Fruit fly (Drosophila melanogaster) S2 (cell line): ENCODE data around the gene heix.

Experiments used
- CG8478 ChIP-seq: fragments of >200 bp; optimal IDR thresholded peaks from 2 replicates; lab custom pipeline; 2018
- CTCF ChIP-seq, 2 experiments: fragments of >200 bp; optimal IDR thresholded peaks; 2 replicates each; lab custom pipeline; 2018

Gene heix

DNA sequence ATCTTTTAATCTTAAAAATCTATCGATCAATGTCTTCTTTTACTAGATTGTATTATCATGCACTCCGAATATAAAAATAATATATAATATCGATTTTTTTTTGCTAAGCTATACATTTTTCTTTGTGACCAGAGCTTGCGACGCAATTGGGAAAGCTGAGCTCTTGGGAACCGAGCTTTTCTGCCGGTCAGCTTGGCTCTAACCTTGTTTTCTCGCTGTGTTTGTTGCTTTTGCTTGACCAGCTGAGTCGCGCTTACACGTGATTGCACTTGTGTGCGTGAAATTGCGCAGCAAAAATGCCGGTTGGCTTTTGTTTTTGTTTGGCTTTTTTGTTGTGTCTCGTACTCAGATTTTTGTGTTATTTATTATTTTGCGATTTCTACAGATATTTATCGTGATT is 26.2 kb downstream of the heix start:
- TF ChIP-seq CG8478 (lab: Kevin White, UChicago) (no peak), CTCF (optimal IDR thresholded peaks at IDR 0.05; lab: Kevin White, UChicago) (no peak)

DNA sequence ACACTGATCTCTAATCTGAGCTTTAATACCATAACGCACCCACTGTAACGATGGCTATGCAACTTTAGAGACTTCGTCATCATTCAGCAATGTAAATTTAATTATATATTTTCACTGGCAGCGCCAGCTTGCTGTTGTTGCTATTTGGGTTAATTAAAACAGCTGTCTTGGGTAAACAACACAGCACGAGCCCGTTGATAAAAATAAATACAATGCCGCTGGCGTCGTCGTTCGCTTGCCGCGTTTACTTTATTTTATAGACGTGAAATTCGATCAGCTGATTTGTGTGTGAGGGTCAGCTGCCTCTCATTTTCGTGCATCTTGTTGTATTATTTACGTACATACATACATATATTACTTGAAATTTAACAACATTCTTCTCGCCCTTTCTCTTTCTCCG is 26.9 kb downstream of the heix start:
- TF ChIP-seq CG8478 (lab: Kevin White, UChicago): no peak
- no peak for TF ChIP-seq CTCF (optimal IDR thresholded peaks at IDR 0.05; lab: Kevin White, UChicago)

DNA sequence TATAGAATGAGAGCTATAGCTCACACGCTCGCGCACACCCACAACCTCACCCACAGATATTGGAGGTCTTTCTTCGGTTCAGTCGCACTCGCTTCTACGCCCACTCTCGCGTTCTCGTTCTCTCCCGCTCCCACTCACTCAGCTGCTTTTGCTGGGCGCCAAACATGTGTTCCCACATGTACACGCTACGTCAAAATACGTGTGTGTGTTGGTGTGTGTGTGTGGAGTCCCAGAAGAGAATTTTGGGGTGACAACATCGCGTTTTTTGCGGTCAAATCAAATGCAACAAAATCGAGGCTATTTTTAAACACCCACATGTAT is 28.2 kb downstream of the heix start:
- TF ChIP-seq CG8478 (lab: Kevin White, UChicago) (no peak), CTCF (optimal IDR thresholded peaks at IDR 0.05; lab: Kevin White, UChicago) (no peak)

DNA sequence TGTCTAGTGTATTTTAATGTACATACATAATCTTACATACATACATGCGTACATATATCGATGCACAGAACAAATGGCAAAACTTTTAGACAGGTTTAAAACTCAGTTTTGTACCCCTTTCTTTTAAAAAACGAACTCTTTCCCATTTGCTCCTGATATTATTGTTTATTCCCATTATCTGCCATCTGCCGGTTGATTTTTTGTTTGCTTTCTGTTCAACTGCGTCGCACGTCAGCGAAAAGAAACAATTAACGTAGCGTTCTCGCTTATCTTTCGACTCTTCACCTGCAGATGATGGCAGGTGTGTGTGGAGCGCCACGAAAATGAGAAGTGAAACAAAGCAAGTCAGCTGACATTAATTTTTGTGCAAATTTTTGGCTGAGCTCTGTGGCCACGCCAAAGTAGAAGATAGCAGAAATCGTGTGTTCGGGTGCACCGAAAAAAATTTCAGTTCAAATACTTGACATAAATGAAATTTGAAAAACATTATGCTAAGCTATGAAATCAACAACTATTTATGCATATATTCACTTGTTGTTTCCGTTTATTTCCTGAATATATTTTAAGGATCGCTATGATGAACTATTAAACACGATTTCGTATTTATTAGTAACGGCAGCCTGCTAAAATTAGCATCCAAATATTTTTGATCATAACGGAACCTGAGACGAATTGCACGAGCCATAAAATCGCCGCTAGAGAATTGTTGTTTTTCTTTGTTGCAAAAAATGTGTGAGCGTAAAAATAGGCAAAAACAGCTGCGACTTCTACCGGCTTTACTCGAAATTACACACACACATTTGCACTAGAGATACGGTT is 28.8 kb downstream of the heix start:
- no peak for TF ChIP-seq CG8478 (lab: Kevin White, UChicago)
- TF ChIP-seq CTCF (optimal IDR thresholded peaks at IDR 0.05; lab: Kevin White, UChicago): no peak

DNA sequence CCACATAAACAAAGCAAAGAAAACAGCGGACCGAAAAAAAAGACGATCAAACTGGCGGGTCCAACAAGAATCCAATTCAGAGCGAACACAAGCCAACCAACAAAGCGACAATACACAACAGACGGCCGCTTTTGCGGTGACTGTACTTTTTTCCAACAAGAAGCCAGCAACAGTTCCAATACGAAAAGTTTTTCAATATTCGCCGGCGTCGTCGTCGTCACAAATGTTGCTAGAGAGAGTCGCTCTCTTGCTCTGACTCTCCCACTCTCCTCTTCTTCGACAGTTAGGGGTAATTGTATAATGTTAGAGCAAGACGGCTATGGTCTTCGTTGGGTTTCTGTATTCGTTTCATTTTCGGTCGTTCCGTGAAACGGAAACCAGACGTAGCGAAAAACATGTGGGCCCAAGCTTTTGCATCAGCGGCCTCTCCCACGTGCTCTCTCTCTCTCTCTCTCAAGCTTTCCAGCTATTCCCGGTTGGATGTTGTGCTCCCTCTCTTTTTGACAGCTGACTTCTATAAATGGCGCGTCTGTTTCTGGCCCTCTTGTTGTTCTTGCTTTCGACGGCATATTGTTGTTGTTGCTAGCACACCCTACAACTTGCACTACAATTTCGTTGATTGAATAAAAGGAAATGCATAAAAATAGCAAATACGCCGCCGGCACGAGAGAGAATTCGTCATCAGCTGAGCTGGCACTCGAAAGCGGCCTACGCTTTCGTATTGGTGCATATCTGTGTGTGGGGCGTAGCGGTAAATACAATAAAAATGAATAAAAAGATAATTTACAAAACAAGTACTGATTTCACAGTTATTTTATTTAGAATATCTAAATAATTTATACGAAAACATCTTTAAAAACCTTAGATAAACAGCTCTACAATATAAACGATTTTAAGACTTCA is 30.2 kb downstream of the heix start:
- no peak for TF ChIP-seq CTCF (optimal IDR thresholded peaks at IDR 0.05; lab: Kevin White, UChicago)
- TF ChIP-seq CG8478 (lab: Kevin White, UChicago): no peak

DNA sequence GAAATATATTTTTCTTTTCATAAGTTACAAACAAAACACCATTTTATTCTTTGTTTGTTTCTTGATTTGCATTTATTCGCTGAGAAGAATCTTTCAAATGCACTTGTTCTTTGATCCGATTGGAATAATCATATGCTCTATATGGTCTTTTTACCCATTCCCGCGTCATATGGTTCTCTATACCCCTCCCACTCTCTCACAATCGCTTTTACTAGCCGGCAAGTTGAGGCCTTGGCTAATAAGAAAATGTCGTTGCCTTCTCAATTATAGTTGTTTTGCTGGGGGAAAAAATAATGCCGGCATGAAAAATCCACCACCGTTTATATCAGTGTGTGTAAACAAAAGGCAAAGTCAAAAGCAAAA is 30.8 kb downstream of the heix start:
- no peak for TF ChIP-seq CG8478 (lab: Kevin White, UChicago)
- no peak for TF ChIP-seq CTCF (optimal IDR thresholded peaks at IDR 0.05; lab: Kevin White, UChicago)

DNA sequence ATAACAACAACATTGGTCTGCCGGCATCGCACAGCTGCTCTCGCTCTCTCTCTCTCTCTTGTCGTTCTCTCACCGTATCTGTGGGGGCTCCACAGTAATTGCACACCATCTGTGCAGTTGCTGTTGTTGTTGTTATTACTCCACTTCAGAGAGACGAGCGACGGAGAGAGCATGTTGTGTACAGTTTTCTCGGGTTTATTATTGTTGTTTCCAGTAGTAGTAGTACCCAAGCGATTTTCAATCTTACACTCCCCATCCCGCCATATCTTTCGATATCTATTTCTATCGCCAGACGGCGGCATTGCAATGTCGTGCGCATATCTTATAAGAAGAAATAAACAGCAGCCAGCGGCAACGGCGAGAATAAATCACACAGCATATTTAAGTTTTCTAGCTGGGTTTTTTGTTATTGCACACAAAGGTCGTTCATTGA is 31.5 kb downstream of the heix start:
- TF ChIP-seq CTCF (optimal IDR thresholded peaks at IDR 0.05; lab: Kevin White, UChicago) (no peak), CG8478 (lab: Kevin White, UChicago) (no peak)

DNA sequence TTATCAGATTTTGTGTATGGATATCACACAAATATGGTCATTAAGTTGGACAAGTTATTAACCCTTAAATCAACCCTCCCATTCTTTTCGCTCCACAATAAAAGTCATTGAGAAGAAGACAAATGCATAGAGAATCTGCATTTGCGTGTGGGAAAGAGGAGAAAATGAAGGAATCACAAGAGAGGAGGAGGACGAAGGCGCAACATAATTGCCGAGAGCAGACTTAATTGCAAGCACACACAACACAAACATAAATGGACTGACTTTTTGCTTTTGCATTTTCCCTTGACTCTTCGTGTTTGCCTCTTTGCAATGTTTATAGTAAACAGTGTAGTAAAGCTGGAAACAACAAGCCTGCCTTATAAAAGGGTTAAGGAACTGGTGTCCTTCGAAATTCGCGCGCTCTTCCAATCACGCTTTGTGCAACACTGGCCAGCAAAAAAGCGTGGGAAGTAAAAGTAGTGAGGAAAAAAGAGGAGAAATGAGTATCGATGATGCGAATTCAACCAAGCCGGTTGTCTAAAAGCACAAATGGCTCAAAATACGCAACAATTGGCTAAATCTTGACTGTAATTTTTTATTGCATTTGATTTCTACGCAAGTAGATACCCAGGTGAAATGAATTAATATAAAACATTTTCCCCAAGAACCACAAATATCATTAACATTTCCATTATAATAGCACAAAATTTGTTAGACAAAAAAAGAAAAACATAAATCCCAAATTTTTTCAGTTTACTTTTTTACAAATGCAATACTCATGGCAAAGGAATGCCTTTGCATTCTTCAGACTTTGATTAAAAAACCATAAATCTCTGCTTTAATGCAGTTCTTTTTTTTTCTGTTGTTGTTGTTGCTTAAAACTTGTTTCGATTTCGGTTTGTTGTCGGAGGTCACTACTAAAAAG is 32.2 kb downstream of the heix start:
- TF ChIP-seq CG8478 (lab: Kevin White, UChicago) (no peak), CTCF (optimal IDR thresholded peaks at IDR 0.05; lab: Kevin White, UChicago) (no peak)

DNA sequence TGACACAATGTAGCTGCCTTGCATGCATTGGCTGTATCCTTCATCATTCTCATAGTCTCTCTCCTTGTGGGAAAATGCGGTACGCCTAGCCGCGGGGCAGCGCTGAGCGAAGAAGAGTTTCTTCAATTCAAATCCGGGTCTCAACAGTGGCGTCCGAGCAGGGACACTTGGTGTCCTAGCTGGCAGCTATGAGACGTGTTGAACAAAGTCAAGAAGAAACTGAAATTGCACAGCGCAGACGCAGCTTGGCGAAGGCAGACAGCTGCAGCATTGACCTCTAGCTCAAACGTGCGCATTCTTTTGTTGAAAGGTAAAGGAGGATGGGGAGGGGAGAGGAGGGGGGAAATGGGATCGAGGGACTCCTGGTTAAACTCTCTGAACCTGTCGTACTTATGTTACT is 35.9 kb downstream of the heix start:
- TF ChIP-seq CTCF (optimal IDR thresholded peaks at IDR 0.05; lab: Kevin White, UChicago): no peak
- no peak for TF ChIP-seq CG8478 (lab: Kevin White, UChicago)

DNA sequence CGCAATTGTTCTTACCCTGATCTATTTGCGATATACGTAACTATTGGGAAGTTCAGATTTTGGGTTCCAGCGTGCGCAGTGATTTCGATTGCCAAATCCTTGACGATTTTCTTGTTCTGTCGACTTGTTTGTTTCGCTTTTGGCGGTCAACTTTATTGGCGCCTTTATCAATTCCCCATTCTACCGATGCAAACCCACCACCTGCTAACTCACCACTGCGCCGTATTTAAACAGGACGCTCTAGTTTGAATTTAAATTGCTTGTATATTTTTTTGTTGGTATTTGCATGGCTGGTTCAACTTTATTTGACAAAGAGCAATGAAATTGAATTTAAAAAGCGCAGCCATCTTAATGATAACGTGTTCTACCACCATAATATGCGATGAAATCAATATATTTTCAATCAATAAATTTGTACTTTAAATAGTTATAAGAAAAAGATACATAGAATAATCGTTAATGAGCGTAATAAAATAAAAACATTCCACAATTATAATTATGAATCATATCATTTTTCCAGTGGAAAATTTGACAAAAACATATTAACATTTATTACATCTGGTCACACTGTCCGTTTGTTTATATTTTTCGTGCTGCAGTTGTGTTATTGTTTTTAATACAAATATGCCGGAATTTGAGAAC is 38.0 kb downstream of the heix start, which contains the start of the genes twe and CG4935:
twe (minus strand) TSS at position 302 of the 642 bp plus-strand sequence.
CG4935 (plus strand) TSS at position 566 of the 642 bp plus-strand sequence.
- TF ChIP-seq CG8478 (lab: Kevin White, UChicago) (no peak), CTCF (optimal IDR thresholded peaks at IDR 0.05; lab: Kevin White, UChicago) (no peak)

DNA sequence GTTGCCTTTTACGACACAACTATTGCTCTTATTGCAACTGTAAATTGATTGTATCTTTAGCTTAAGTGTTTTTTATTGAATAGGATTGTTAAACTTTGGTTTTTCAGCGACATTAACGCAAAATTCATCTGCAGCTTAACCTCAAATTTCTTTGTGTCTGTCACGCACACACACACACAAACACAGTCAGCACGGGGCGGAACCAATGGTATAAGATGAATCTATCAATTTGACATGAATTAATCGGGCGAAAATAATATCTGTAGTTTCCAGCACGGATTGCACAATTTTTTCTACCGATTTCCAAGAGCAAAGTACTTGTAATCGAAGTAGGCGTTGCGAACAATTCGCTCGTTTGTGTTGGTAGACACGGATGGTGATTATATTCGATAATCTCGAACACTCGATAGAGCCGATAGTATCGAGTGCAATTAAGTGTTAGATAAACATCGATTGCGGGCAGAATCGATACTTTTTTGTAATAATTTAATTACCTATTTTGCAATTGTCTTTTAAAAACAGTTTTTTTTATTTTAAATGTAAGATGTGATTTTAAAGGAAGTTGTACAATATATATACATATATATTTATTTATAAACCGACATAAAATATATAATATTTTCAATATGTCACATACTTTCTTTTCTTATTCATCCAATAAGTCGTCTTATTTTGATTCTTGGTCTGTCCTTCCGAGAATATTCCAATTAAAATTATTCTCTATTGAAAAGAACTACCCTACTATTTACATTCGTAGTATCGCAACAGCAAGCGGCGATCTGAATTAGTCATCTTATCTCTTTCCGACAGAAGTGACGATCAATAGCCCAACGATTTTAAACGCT is 42.2 kb downstream of the heix start, which contains the start of the genes PRL-1 and EndoGI:
PRL-1 (minus strand) TSS at position 380 of the 845 bp plus-strand sequence.
EndoGI (plus strand) TSS at position 462 of the 845 bp plus-strand sequence.
- TF ChIP-seq CTCF (optimal IDR thresholded peaks at IDR 0.05; lab: Kevin White, UChicago) (peak in 1 of 2 experiments; percentile 45), CG8478 (lab: Kevin White, UChicago) (no peak)

DNA sequence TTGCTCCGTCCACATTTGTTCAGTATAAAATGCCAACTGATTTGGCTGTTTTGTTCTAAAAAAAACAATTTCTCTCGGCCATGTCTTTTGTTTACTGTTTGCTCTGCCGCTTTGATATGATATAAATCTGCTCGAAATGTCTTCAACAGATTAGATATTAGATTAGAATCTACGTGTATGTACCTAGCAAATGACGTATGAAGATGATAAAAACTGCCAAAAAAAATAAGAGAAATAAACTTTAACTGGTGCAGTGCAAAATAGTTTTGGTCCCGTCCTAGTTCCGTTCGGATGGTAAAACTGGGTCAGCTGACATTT is 43.6 kb downstream of the heix start:
- TF ChIP-seq CG8478 (lab: Kevin White, UChicago): no peak
- no peak for TF ChIP-seq CTCF (optimal IDR thresholded peaks at IDR 0.05; lab: Kevin White, UChicago)
